Fruit fly (Drosophila melanogaster) whole organism, embryonic: Measurements from ENCODE around the gene fiz.

Source experiments
- CG10431 ChIP-seq: fragments of 200-800 bp; sonication (Bioruptor generic); optimal IDR thresholded peaks from 3 replicates; lab custom pipeline; 2018; ENCODE audit warnings: missing biosample characterization, mild to moderate bottlenecking, missing genetic modification characterization
- CG10565 ChIP-seq: fragments of 200-800 bp; sonication (Bioruptor generic); optimal IDR thresholded peaks from 3 replicates; lab custom pipeline; 2016; ENCODE audit warnings: missing biosample characterization, mild to moderate bottlenecking, missing genetic modification characterization
- CG10959 ChIP-seq: fragments of 200-800 bp; sonication (Bioruptor generic); IDR thresholded peaks from 2 replicates; pipeline ENCODE4 v1.3.6; 2022; ENCODE audit warnings: missing biosample characterization, missing genetic modification characterization
- CG11695 ChIP-seq: fragments of 200-800 bp; sonication (Bioruptor generic); IDR thresholded peaks from 3 replicates; pipeline ENCODE4 v1.3.6; 2022; ENCODE audit warnings: missing biosample characterization, missing genetic modification characterization
- CG12659 ChIP-seq: fragments of 200-800 bp; sonication (Bioruptor generic); optimal IDR thresholded peaks from 3 replicates; lab custom pipeline; 2017; ENCODE audit warnings: mild to moderate bottlenecking, missing biosample characterization, missing genetic modification reagents, missing genetic modification characterization
- CG13123 ChIP-seq: fragments of 200-800 bp; sonication (Bioruptor generic); optimal IDR thresholded peaks from 2 replicates; lab custom pipeline; 2016; ENCODE audit warnings: missing biosample characterization, missing genetic modification characterization
- CG14050 ChIP-seq: fragments of 200-800 bp; sonication (Bioruptor generic); IDR thresholded peaks from 3 replicates; pipeline ENCODE4 v1.3.6; 2022; ENCODE audit warnings: missing biosample characterization, missing genetic modification characterization
- CG14667 ChIP-seq: fragments of 200-800 bp; sonication (Bioruptor generic); IDR thresholded peaks from 2 replicates; pipeline ENCODE4 v1.3.6; 2022; ENCODE audit warnings: missing biosample characterization, missing genetic modification characterization
- CG14965 ChIP-seq: fragments of 200-800 bp; sonication (Bioruptor generic); optimal IDR thresholded peaks from 2 replicates; lab custom pipeline; 2016; ENCODE audit warnings: missing biosample characterization, missing genetic modification characterization, borderline replicate concordance
- CG15011 ChIP-seq: fragments of 200-800 bp; sonication (Bioruptor generic); optimal IDR thresholded peaks from 3 replicates; lab custom pipeline; 2018; ENCODE audit warnings: missing biosample characterization, mild to moderate bottlenecking, missing genetic modification characterization
- CG17385 ChIP-seq: fragments of 200-800 bp; sonication (Bioruptor generic); optimal IDR thresholded peaks from 3 replicates; lab custom pipeline; 2018; ENCODE audit warnings: missing biosample characterization, mild to moderate bottlenecking, missing genetic modification characterization
- CG17612 ChIP-seq: fragments of 200-800 bp; sonication (Bioruptor generic); IDR thresholded peaks from 2 replicates; pipeline ENCODE4 v1.3.6; 2022; ENCODE audit warnings: missing biosample characterization, missing genetic modification characterization
- CG18764 ChIP-seq: fragments of 200-800 bp; sonication (Bioruptor generic); optimal IDR thresholded peaks from 3 replicates; lab custom pipeline; 2016; ENCODE audit warnings: missing biosample characterization, missing genetic modification characterization
- CG2120 ChIP-seq: fragments of 200-800 bp; sonication (Bioruptor generic); optimal IDR thresholded peaks from 3 replicates; lab custom pipeline; 2016; ENCODE audit warnings: missing biosample characterization, missing genetic modification characterization
- CG2678 ChIP-seq: fragments of 200-800 bp; sonication (Bioruptor generic); optimal IDR thresholded peaks from 3 replicates; lab custom pipeline; 2019; ENCODE audit warnings: missing biosample characterization, mild to moderate bottlenecking, missing genetic modification characterization, moderate library complexity
- CG30020 ChIP-seq: fragments of 200-800 bp; optimal IDR thresholded peaks from 2 replicates; lab custom pipeline; 2019; ENCODE audit warnings: missing biosample characterization, mild to moderate bottlenecking, missing genetic modification characterization, moderate library complexity
- CG3065 ChIP-seq: fragments of 200-800 bp; sonication (Bioruptor generic); optimal IDR thresholded peaks from 2 replicates; lab custom pipeline; 2016; ENCODE audit warnings: missing biosample characterization, missing genetic modification characterization
- CG31441 ChIP-seq: fragments of 200-800 bp; sonication (Bioruptor generic); IDR thresholded peaks from 2 replicates; pipeline ENCODE4 v1.3.6; 2022; ENCODE audit warnings: missing biosample characterization, missing genetic modification characterization
- CG32532 ChIP-seq: fragments of 200-800 bp; sonication (Bioruptor generic); IDR thresholded peaks from 2 replicates; pipeline ENCODE4 v1.3.6; 2022; ENCODE audit warnings: missing biosample characterization, missing genetic modification characterization
- CG43689 ChIP-seq: fragments of 200-800 bp; sonication (Bioruptor generic); IDR thresholded peaks from 2 replicates; pipeline ENCODE4 v1.3.6; 2022; ENCODE audit warnings: missing biosample characterization, missing genetic modification characterization
- CG4820 ChIP-seq: fragments of 200-800 bp; sonication (Bioruptor generic); optimal IDR thresholded peaks from 3 replicates; lab custom pipeline; 2016; ENCODE audit warnings: missing biosample characterization, missing genetic modification characterization
- CG5953 ChIP-seq: fragments of 200-800 bp; sonication (Bioruptor generic); IDR thresholded peaks from 2 replicates; pipeline ENCODE4 v1.3.6; 2022; ENCODE audit warnings: missing biosample characterization, missing genetic modification characterization
- CG6854 ChIP-seq: fragments of 200-800 bp; sonication (Bioruptor generic); optimal IDR thresholded peaks from 3 replicates; lab custom pipeline; 2017; ENCODE audit warnings: missing biosample characterization, mild to moderate bottlenecking, missing genetic modification characterization
- CG7357 ChIP-seq: fragments of 200-800 bp; sonication (Bioruptor generic); IDR thresholded peaks from 3 replicates; pipeline ENCODE4 v1.3.6; 2022; ENCODE audit warnings: missing biosample characterization, missing genetic modification characterization
- CG9609 ChIP-seq: fragments of 200-800 bp; sonication (Bioruptor generic); optimal IDR thresholded peaks from 3 replicates; lab custom pipeline; 2016; ENCODE audit warnings: missing biosample characterization, missing genetic modification characterization
- CG9797 ChIP-seq: fragments of 200-800 bp; sonication (Bioruptor generic); optimal IDR thresholded peaks from 3 replicates; lab custom pipeline; 2018; ENCODE audit warnings: missing biosample characterization, mild to moderate bottlenecking, missing genetic modification characterization
- Fer3 ChIP-seq: fragments of 200-800 bp; sonication (Bioruptor generic); optimal IDR thresholded peaks from 2 replicates; lab custom pipeline; 2018; ENCODE audit warnings: missing biosample characterization, mild to moderate bottlenecking, missing genetic modification characterization, moderate library complexity
- Kr ChIP-seq: fragments of 200-800 bp; sonication (Bioruptor generic); optimal IDR thresholded peaks from 2 replicates; lab custom pipeline; 2017; ENCODE audit warnings: missing biosample characterization, mild to moderate bottlenecking, missing genetic modification characterization
- Rfx ChIP-seq: fragments of 200-800 bp; sonication (Bioruptor generic); IDR thresholded peaks from 2 replicates; pipeline ENCODE4 v1.3.6; 2022; ENCODE audit warnings: missing biosample characterization, missing genetic modification characterization
- Stat92E ChIP-seq, 3 experiments: fragments of >200 bp in 2 of 3; fragments of 200-800 bp in 1 of 3; sonication (Bioruptor generic) in 1 of 3; optimal IDR thresholded peaks; 2 replicates each; lab custom pipeline; 2017 to 2019; ENCODE audit warnings: missing biosample characterization in 3 of 3, missing genetic modification characterization in 3 of 3, mild to moderate bottlenecking in 1 of 3, moderate library complexity in 1 of 3
- Taf1 ChIP-seq: fragments of 200-800 bp; sonication (Bioruptor generic); IDR thresholded peaks from 2 replicates; pipeline ENCODE4 v1.3.6; 2022; ENCODE audit warnings: missing biosample characterization, missing genetic modification characterization
- ab ChIP-seq: fragments of 200-800 bp; sonication (Bioruptor generic); optimal IDR thresholded peaks from 2 replicates; lab custom pipeline; 2016; ENCODE audit warnings: missing biosample characterization, missing genetic modification characterization
- danr ChIP-seq: fragments of 200-800 bp; sonication (Bioruptor generic); IDR thresholded peaks from 2 replicates; pipeline ENCODE4 v1.3.6; 2022; ENCODE audit warnings: missing biosample characterization, missing genetic modification characterization
- dmrt99B ChIP-seq: fragments of 200-800 bp; sonication (Bioruptor generic); optimal IDR thresholded peaks from 2 replicates; lab custom pipeline; 2018; ENCODE audit warnings: missing biosample characterization, mild to moderate bottlenecking, missing genetic modification characterization, moderate library complexity
- en ChIP-seq: fragments of 200-800 bp; sonication (Bioruptor generic); optimal IDR thresholded peaks from 2 replicates; lab custom pipeline; 2016; ENCODE audit warnings: missing biosample characterization, missing genetic modification characterization
- eyg ChIP-seq: fragments of 200-800 bp; sonication (Bioruptor generic); optimal IDR thresholded peaks from 3 replicates; lab custom pipeline; 2016; ENCODE audit warnings: missing biosample characterization, missing genetic modification characterization
- gro ChIP-seq: fragments of 200-800 bp; sonication (Bioruptor generic); optimal IDR thresholded peaks from 2 replicates; lab custom pipeline; 2016; ENCODE audit warnings: missing biosample characterization, missing genetic modification characterization
- her ChIP-seq: fragments of 200-800 bp; sonication (Bioruptor generic); optimal IDR thresholded peaks from 2 replicates; lab custom pipeline; 2016; ENCODE audit warnings: missing biosample characterization, missing genetic modification characterization
- jumu ChIP-seq: fragments of 200-800 bp; sonication (Bioruptor generic); optimal IDR thresholded peaks from 3 replicates; lab custom pipeline; 2016; ENCODE audit warnings: missing biosample characterization, missing genetic modification characterization
- knrl ChIP-seq: fragments of 200-800 bp; sonication (Bioruptor generic); IDR thresholded peaks from 3 replicates; pipeline ENCODE4 v1.3.6; 2022; ENCODE audit warnings: missing biosample characterization, missing genetic modification characterization; ENCODE audit not compliant: partially characterized antibody
- lab ChIP-seq: fragments of 200-800 bp; sonication (Bioruptor generic); optimal IDR thresholded peaks from 3 replicates; lab custom pipeline; 2017; ENCODE audit warnings: missing biosample characterization, missing genetic modification characterization, mild to moderate bottlenecking, moderate library complexity, missing genetic modification reagents
- nau ChIP-seq: fragments of 200-800 bp; sonication (Bioruptor generic); optimal IDR thresholded peaks from 3 replicates; lab custom pipeline; 2017; ENCODE audit warnings: missing biosample characterization, mild to moderate bottlenecking, missing genetic modification characterization, missing genetic modification reagents
- nom ChIP-seq: fragments of 200-800 bp; sonication (Bioruptor generic); optimal IDR thresholded peaks from 2 replicates; lab custom pipeline; 2017; ENCODE audit warnings: missing biosample characterization, missing genetic modification characterization, mild to moderate bottlenecking, moderate library complexity, missing genetic modification reagents
- onecut ChIP-seq: fragments of 200-800 bp; sonication (Bioruptor generic); IDR thresholded peaks from 2 replicates; pipeline ENCODE4 v1.3.6; 2022; ENCODE audit warnings: missing biosample characterization, missing genetic modification characterization
- pzg ChIP-seq: fragments of 200-800 bp; sonication (Bioruptor generic); optimal IDR thresholded peaks from 3 replicates; lab custom pipeline; 2018; ENCODE audit warnings: missing biosample characterization, mild to moderate bottlenecking, missing genetic modification characterization, moderate library complexity
- row ChIP-seq: fragments of 200-800 bp; sonication (Bioruptor generic); IDR thresholded peaks from 3 replicates; pipeline ENCODE4 v1.3.6; 2022; ENCODE audit warnings: missing biosample characterization, missing genetic modification characterization
- scrt ChIP-seq: fragments of 200-800 bp; sonication (Bioruptor generic); optimal IDR thresholded peaks from 2 replicates; lab custom pipeline; 2018; ENCODE audit warnings: missing biosample characterization, mild to moderate bottlenecking, missing genetic modification characterization, moderate library complexity
- zen ChIP-seq: fragments of 200-800 bp; sonication (Bioruptor generic); optimal IDR thresholded peaks from 3 replicates; lab custom pipeline; 2018; ENCODE audit warnings: missing biosample characterization, mild to moderate bottlenecking, missing genetic modification characterization, moderate library complexity

fiz gene

DNA sequence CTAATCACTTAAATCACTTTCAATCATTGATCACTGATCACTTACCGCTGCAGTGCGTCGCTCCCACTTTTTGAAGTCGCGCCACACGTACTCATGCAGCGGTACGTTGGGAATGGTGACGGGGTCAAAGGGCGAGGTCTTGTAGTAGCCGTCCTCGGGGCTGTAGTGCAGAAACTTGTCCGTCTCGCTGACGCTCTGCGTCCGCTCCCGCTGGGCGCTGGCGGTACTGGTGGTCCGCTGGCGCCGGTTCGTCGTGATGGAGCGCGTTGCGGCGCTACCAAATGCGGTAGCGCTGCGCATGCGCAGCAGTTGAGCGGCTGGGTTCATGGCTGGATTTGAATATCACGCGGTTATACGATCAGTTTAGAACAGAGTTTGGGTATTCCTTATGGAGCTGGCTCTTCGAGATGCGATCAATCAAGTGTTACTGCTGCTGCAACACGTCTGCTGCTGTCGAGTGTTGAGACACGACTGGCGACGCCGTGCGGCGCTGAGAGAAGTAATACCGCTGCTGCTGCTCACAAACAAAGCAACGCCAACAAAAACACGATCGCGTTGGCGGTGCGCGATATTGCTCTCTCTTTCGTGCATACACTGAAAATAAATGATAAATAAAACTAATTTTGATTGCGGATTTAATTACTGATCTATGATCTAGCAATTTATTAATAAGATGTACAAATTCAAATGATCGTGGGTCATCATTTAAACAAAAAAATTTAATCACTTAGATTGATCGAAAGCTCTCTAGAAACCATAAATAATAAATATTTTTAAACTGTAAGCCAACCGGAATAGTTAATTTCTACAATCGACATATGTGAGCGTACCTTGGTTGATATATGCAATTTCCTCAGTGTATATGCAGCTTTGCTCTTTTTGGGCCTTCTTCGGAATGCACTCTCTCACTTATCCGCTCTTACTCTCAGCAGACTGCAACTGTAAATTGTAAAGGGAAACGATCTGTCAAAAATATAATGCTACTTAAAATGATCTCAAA, 41.1 kb upstream of the fiz start (continued):
- peak; percentile 83 for TF ChIP-seq CG14667 (GFP tag; lab: Robert Waterston, UW)
- TF ChIP-seq Taf1, result 0 out of 2 replicates have a peak, but pooled peaks have one; percentile 33
- peak; percentile 86 for TF ChIP-seq CG14050 (GFP tag; lab: Robert Waterston, UW)
- peak; percentile 98 for TF ChIP-seq CG2678 (tag; lab: Kevin White, UChicago)
- peak; percentile 97 for TF ChIP-seq zen
- peak in 1 of 3 experiments; percentile 96 for TF ChIP-seq Stat92E (GFP tag; optimal IDR thresholded peaks at IDR 0.05; lab: Kevin White, UChicago)
- peak; percentile 76 for TF ChIP-seq Rfx (GFP tag; lab: Robert Waterston, UW)
- TF ChIP-seq onecut (GFP tag; lab: Robert Waterston, UW), result peak; percentile 88
- peak; percentile 82 for TF ChIP-seq CG15011 (GFP tag; lab: Kevin White, UChicago)
- TF ChIP-seq CG6854, result peak; percentile 77
- TF ChIP-seq CG43689, result no peak; the same call in 1 of the 2 replicates
- TF ChIP-seq CG18764 (GFP tag; lab: Kevin White, UChicago), result peak; percentile 84
- peak; percentile 92 for TF ChIP-seq CG10431 (GFP tag; lab: Kevin White, UChicago)
- TF ChIP-seq Kr (GFP tag; lab: Kevin White, UChicago), result peak; percentile 92
- peak; percentile 82 for TF ChIP-seq CG13123 (GFP tag; lab: Kevin White, UChicago)
- peak; percentile 89 for TF ChIP-seq nau (GFP tag; lab: Kevin White, UChicago)
- peak; percentile 73 for TF ChIP-seq CG2120 (GFP tag; lab: Kevin White, UChicago)
- TF ChIP-seq CG7357 (GFP tag; lab: Robert Waterston, UW), result peak; percentile 85
- TF ChIP-seq CG3065 (GFP tag; lab: Kevin White, UChicago), result peak; percentile 84
- TF ChIP-seq jumu (GFP tag; lab: Kevin White, UChicago), result peak; percentile 65
- peak; percentile 96 for TF ChIP-seq nom (GFP tag; lab: Kevin White, UChicago)
- TF ChIP-seq eyg (GFP tag; lab: Kevin White, UChicago), result no peak
- peak; percentile 89 for TF ChIP-seq CG10959 (GFP tag; lab: Robert Waterston, UW)
- 0 out of 3 replicates have a peak, but pooled peaks have one; percentile 25 for TF ChIP-seq knrl (GFP tag; lab: Robert Waterston, UW)
- peak; percentile 73 for TF ChIP-seq CG9609
- TF ChIP-seq CG32532 (GFP tag; lab: Robert Waterston, UW), result peak; percentile 79
- TF ChIP-seq dmrt99B (tag; lab: Kevin White, UChicago), result peak; percentile 97
- TF ChIP-seq her (GFP tag; lab: Kevin White, UChicago), result peak; percentile 58
- peak; percentile 82 for TF ChIP-seq Fer3 (tag; lab: Kevin White, UChicago)
- TF ChIP-seq CG30020 (tag; lab: Kevin White, UChicago), result peak; percentile 88
- TF ChIP-seq row, result peak; percentile 93
- peak; percentile 46 for TF ChIP-seq gro (GFP tag; lab: Kevin White, UChicago)
- TF ChIP-seq CG4820 (GFP tag; lab: Kevin White, UChicago), result peak; percentile 92
- TF ChIP-seq scrt, result peak; percentile 78
- TF ChIP-seq CG17385 (GFP tag; lab: Kevin White, UChicago), result peak; percentile 90
- TF ChIP-seq CG11695 (GFP tag; lab: Robert Waterston, UW), result peak; percentile 93
- TF ChIP-seq CG5953 (GFP tag; lab: Robert Waterston, UW), result peak; percentile 83
- peak; percentile 67 for TF ChIP-seq danr (GFP tag; lab: Robert Waterston, UW)
- peak; percentile 76 for TF ChIP-seq CG10565 (GFP tag; lab: Kevin White, UChicago)
- TF ChIP-seq pzg, result no peak
- peak; percentile 65 for TF ChIP-seq CG31441 (GFP tag; lab: Robert Waterston, UW)
- peak; percentile 68; the same call in 1 of the 2 replicates for TF ChIP-seq CG17612 (GFP tag; lab: Robert Waterston, UW)
- peak; percentile 85 for TF ChIP-seq lab (GFP tag; lab: Kevin White, UChicago)
- TF ChIP-seq CG12659 (GFP tag; lab: Kevin White, UChicago), result peak; percentile 94
- peak; percentile 48 for TF ChIP-seq ab (GFP tag; lab: Kevin White, UChicago)
- peak; percentile 32 for TF ChIP-seq CG9797 (GFP tag; lab: Kevin White, UChicago)
- peak; percentile 64 for TF ChIP-seq en (GFP tag; lab: Kevin White, UChicago)
- no peak for TF ChIP-seq CG14965 (GFP tag; lab: Kevin White, UChicago)
